Fruit fly (Drosophila melanogaster) S2 (cell line): ENCODE results near the gene CG4318.

Experiments
- CG8478 ChIP-seq: fragments of >200 bp; optimal IDR thresholded peaks from 2 replicates; lab custom pipeline; 2018
- CTCF ChIP-seq, 2 experiments: fragments of >200 bp; optimal IDR thresholded peaks; 2 replicates each; lab custom pipeline; 2018

Gene CG4318

dm6 chrX:13108144-13108824 is 46.4 kb downstream of the CG4318 start, which contains the start of gene Fer3HCH:
Gene Fer3HCH, minus strand, starts transcription at chrX:13108194.
- TF ChIP-seq CG8478 (lab: Kevin White, UChicago) (no peak), CTCF (optimal IDR thresholded peaks at IDR 0.05; lab: Kevin White, UChicago) (no peak)

dm6 chrX:13105220-13105619 is 49.5 kb downstream of the CG4318 start:
- TF ChIP-seq CG8478 (lab: Kevin White, UChicago) (no peak), CTCF (optimal IDR thresholded peaks at IDR 0.05; lab: Kevin White, UChicago) (no peak)

dm6 chrX:13104571-13104970 is 50.2 kb downstream of the CG4318 start:
- TF ChIP-seq CTCF (optimal IDR thresholded peaks at IDR 0.05; lab: Kevin White, UChicago), result no peak
- TF ChIP-seq CG8478 (lab: Kevin White, UChicago), result no peak
